Worm (Caenorhabditis elegans) whole organism, mixed stage, embryonic: ENCODE results near the gene alh-13.

ENCODE experiments used
- bed-3 ChIP-seq: fragments of 200-800 bp; sonication (Bioruptor generic); optimal IDR thresholded peaks from 3 replicates; lab custom pipeline; 2018; ENCODE audit warnings: mild to moderate bottlenecking, missing genetic modification characterization, moderate library complexity, missing compliant biosample characterization
- ceh-39 ChIP-seq: fragments of 150-350 bp; optimal IDR thresholded peaks from 2 replicates; lab custom pipeline; 2014; ENCODE audit warnings: missing biosample characterization, missing genetic modification characterization
- ces-1 ChIP-seq: fragments of 150-350 bp; optimal IDR thresholded peaks from 2 replicates; lab custom pipeline; 2014; ENCODE audit warnings: missing biosample characterization, missing genetic modification reagents, missing genetic modification characterization
- elt-3 ChIP-seq: fragments of 150-350 bp; optimal IDR thresholded peaks from 2 replicates; lab custom pipeline; 2014; ENCODE audit warnings: missing biosample characterization, missing genetic modification characterization
- nhr-12 ChIP-seq: fragments of 150-350 bp; optimal IDR thresholded peaks from 2 replicates; lab custom pipeline; 2014; ENCODE audit warnings: missing biosample characterization, missing genetic modification characterization
- nhr-237 ChIP-seq: fragments of 150-350 bp; optimal IDR thresholded peaks from 2 replicates; lab custom pipeline; 2014; ENCODE audit warnings: missing biosample characterization, missing genetic modification characterization
- nhr-28 ChIP-seq: fragments of 150-350 bp; optimal IDR thresholded peaks from 2 replicates; lab custom pipeline; 2014; ENCODE audit warnings: missing biosample characterization, missing genetic modification characterization
- snpc-4 ChIP-seq: fragments of 150-350 bp; optimal IDR thresholded peaks from 2 replicates; lab custom pipeline; 2014; ENCODE audit warnings: missing biosample characterization, missing genetic modification characterization
- tbx-8 ChIP-seq: fragments of 200-800 bp; sonication (Bioruptor generic); optimal IDR thresholded peaks from 2 replicates; lab custom pipeline; 2018; ENCODE audit warnings: mild to moderate bottlenecking, missing genetic modification characterization, moderate library complexity, missing compliant biosample characterization
- unc-39 ChIP-seq: fragments of 150-350 bp; optimal IDR thresholded peaks from 2 replicates; lab custom pipeline; 2014; ENCODE audit warnings: missing biosample characterization, missing genetic modification characterization
- ztf-11 ChIP-seq: fragments of 150-350 bp; optimal IDR thresholded peaks from 2 replicates; lab custom pipeline; 2014; ENCODE audit warnings: missing biosample characterization, missing genetic modification characterization

DNA sequence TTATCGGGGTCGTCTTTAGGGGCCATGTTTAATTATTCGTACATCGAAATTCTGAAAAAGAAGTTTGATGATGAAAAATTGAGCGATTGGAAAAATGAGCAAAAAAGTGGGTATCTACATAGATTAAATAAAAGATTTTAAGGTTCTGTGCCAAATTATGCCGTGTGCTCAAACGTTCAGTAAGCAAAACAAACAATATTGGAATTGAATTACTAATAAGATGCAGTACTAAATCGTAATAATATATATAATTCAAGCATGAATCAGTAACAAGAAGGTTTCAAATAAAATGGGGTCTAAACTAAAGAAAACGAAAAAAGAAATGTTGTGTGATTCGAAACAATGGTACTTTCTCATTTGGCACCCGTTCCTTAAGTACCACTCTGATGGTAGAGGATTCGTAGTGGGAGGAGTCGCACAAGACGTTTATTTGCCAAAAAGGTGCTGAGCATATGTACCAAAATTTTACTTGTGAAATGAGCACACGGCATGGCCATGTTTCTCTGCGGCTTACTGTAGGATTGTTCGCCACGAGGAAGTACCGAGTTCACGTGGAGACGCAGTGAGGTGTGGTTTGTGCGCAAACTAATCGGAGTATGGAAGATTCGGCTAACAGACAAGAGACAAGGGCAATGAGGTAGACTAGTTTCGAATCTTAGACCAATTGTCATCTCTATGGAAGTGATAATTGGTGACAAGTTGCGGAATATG, 32.5 kb upstream of the alh-13 start, which contains the start of gene pgp-14:
- TF ChIP-seq ztf-11: no peak
- no peak for TF ChIP-seq bed-3
- no peak for TF ChIP-seq nhr-237
- TF ChIP-seq elt-3 (tag; lab: Kevin White, UChicago): no peak
- no peak for TF ChIP-seq ceh-39
- no peak for TF ChIP-seq snpc-4 (tag; lab: Kevin White, UChicago)
- TF ChIP-seq unc-39: no peak
- TF ChIP-seq nhr-12 (tag; lab: Kevin White, UChicago): no peak
- TF ChIP-seq ces-1 (GFP tag; lab: Kevin White, UChicago): no peak
- TF ChIP-seq nhr-28 (tag; lab: Kevin White, UChicago): no peak
- TF ChIP-seq tbx-8: no peak
